Worm (Caenorhabditis elegans) whole organism, L3 larva: ENCODE data around the gene clec-204.
A peak's percentile ranks its signal among the peaks of the same experiment; 100 is the strongest.

ENCODE experiments used
- R02D3.7 ChIP-seq: fragments of 150-350 bp; optimal IDR thresholded peaks from 2 replicates; lab custom pipeline; 2014; ENCODE audit warnings: missing biosample characterization, missing genetic modification characterization
- ZK546.5 ChIP-seq: sonication (generic microtip); optimal IDR thresholded peaks from 2 replicates; lab custom pipeline; 2017; ENCODE audit warnings: missing biosample characterization, missing genetic modification characterization
- aly-2 ChIP-seq: fragments of 150-350 bp; optimal IDR thresholded peaks from 2 replicates; lab custom pipeline; 2014; ENCODE audit warnings: missing biosample characterization, missing genetic modification characterization
- ceh-16 ChIP-seq: sonication (generic microtip); optimal IDR thresholded peaks from 2 replicates; lab custom pipeline; 2017; ENCODE audit warnings: missing biosample characterization, missing genetic modification characterization
- ceh-82 ChIP-seq: fragments of 150-350 bp; optimal IDR thresholded peaks from 2 replicates; lab custom pipeline; 2014; ENCODE audit warnings: missing biosample characterization, missing genetic modification characterization
- ceh-9 ChIP-seq: sonication (generic microtip); optimal IDR thresholded peaks from 2 replicates; lab custom pipeline; 2018; ENCODE audit warnings: missing biosample characterization, missing genetic modification characterization
- daf-12 ChIP-seq: fragments of 150-350 bp; optimal IDR thresholded peaks from 2 replicates; lab custom pipeline; 2014; ENCODE audit warnings: missing biosample characterization, missing genetic modification reagents, missing genetic modification characterization
- egl-27 ChIP-seq: sonication (generic microtip); optimal IDR thresholded peaks from 4 replicates; lab custom pipeline; 2017; ENCODE audit warnings: missing biosample characterization, missing genetic modification reagents, missing genetic modification characterization
- egl-5 ChIP-seq: fragments of 150-350 bp; optimal IDR thresholded peaks from 2 replicates; lab custom pipeline; 2017; ENCODE audit warnings: missing biosample characterization, missing genetic modification reagents, missing genetic modification characterization, inconsistent platforms
- elt-1 ChIP-seq: fragments of 150-350 bp; optimal IDR thresholded peaks from 2 replicates; lab custom pipeline; 2014; ENCODE audit warnings: missing biosample characterization, missing genetic modification characterization
- elt-2 ChIP-seq: sonication (generic microtip); optimal IDR thresholded peaks from 2 replicates; lab custom pipeline; 2016; ENCODE audit warnings: missing genetic modification reagents, mild to moderate bottlenecking, missing genetic modification characterization, missing compliant biosample characterization
- elt-3 ChIP-seq, 3 experiments: fragments of 150-350 bp in 1 of 3; sonication (generic microtip) in 2 of 3; optimal IDR thresholded peaks; 2 replicates in 2 of 3; 4 replicates in 1 of 3; lab custom pipeline; 2014 to 2017; ENCODE audit warnings: missing biosample characterization in 3 of 3, missing genetic modification characterization in 3 of 3
- fkh-10 ChIP-seq: sonication (generic microtip); optimal IDR thresholded peaks from 2 replicates; lab custom pipeline; 2017; ENCODE audit warnings: missing biosample characterization, missing genetic modification reagents, missing genetic modification characterization
- fkh-2 ChIP-seq: fragments of 150-350 bp; optimal IDR thresholded peaks from 2 replicates; lab custom pipeline; 2014; ENCODE audit warnings: missing biosample characterization, missing genetic modification reagents, missing genetic modification characterization
- fos-1 ChIP-seq: fragments of 150-350 bp; optimal IDR thresholded peaks from 2 replicates; lab custom pipeline; 2014; ENCODE audit warnings: missing biosample characterization, missing genetic modification characterization
- jun-1 ChIP-seq: fragments of 150-350 bp; optimal IDR thresholded peaks from 2 replicates; lab custom pipeline; 2014; ENCODE audit warnings: missing biosample characterization, missing genetic modification reagents, missing genetic modification characterization
- lin-15B ChIP-seq: fragments of 150-350 bp; optimal IDR thresholded peaks from 2 replicates; lab custom pipeline; 2014; ENCODE audit warnings: missing biosample characterization, missing genetic modification characterization
- lin-39 ChIP-seq: fragments of 150-350 bp; optimal IDR thresholded peaks from 2 replicates; lab custom pipeline; 2018; ENCODE audit warnings: missing biosample characterization, missing genetic modification reagents, missing genetic modification characterization
- lsy-12 ChIP-seq: sonication (generic microtip); optimal IDR thresholded peaks from 2 replicates; lab custom pipeline; 2016; ENCODE audit warnings: mild to moderate bottlenecking, missing genetic modification characterization, missing compliant biosample characterization
- mdl-1 ChIP-seq: fragments of 150-350 bp; optimal IDR thresholded peaks from 2 replicates; lab custom pipeline; 2014; ENCODE audit warnings: missing biosample characterization, missing genetic modification characterization
- nfya-1 ChIP-seq: sonication (generic microtip); optimal IDR thresholded peaks from 2 replicates; lab custom pipeline; 2017; ENCODE audit warnings: missing genetic modification characterization, mild to moderate bottlenecking, missing compliant biosample characterization, antibody characterized with exemption, moderate library complexity; ENCODE audit not compliant: insufficient read depth
- nhr-12 ChIP-seq: fragments of 150-350 bp; optimal IDR thresholded peaks from 2 replicates; lab custom pipeline; 2014; ENCODE audit warnings: missing biosample characterization, missing genetic modification characterization
- nhr-23 ChIP-seq: fragments of 150-350 bp; optimal IDR thresholded peaks from 2 replicates; lab custom pipeline; 2014; ENCODE audit warnings: missing biosample characterization, missing genetic modification reagents, missing genetic modification characterization
- nhr-25 ChIP-seq: sonication (generic microtip); optimal IDR thresholded peaks from 2 replicates; lab custom pipeline; 2017; ENCODE audit warnings: missing biosample characterization, missing genetic modification characterization
- nhr-43 ChIP-seq: sonication (generic microtip); optimal IDR thresholded peaks from 2 replicates; lab custom pipeline; 2016; ENCODE audit warnings: mild to moderate bottlenecking, missing genetic modification characterization, missing compliant biosample characterization; ENCODE audit not compliant: poor library complexity, severe bottlenecking
- nhr-67 ChIP-seq: fragments of 150-350 bp; optimal IDR thresholded peaks from 2 replicates; lab custom pipeline; 2014; ENCODE audit warnings: missing biosample characterization, missing genetic modification characterization
- nhr-77 ChIP-seq: fragments of 150-350 bp; optimal IDR thresholded peaks from 2 replicates; lab custom pipeline; 2014; ENCODE audit warnings: missing biosample characterization, missing genetic modification characterization
- pha-4 ChIP-seq: fragments of 150-350 bp; optimal IDR thresholded peaks from 2 replicates; lab custom pipeline; 2014; ENCODE audit warnings: missing biosample characterization, missing genetic modification reagents, missing genetic modification characterization
- pqm-1 ChIP-seq: fragments of 150-350 bp; optimal IDR thresholded peaks from 2 replicates; lab custom pipeline; 2017; ENCODE audit warnings: missing biosample characterization, missing genetic modification characterization, inconsistent platforms
- sea-2 ChIP-seq: fragments of 150-350 bp; sonication (generic microtip); optimal IDR thresholded peaks from 4 replicates; lab custom pipeline; 2014; ENCODE audit warnings: missing biosample characterization, missing genetic modification reagents, missing genetic modification characterization
- skn-1 ChIP-seq: fragments of 150-350 bp; optimal IDR thresholded peaks from 2 replicates; lab custom pipeline; 2014; ENCODE audit warnings: missing biosample characterization, missing genetic modification characterization
- snpc-4 ChIP-seq: fragments of 150-350 bp; optimal IDR thresholded peaks from 2 replicates; lab custom pipeline; 2014; ENCODE audit warnings: missing biosample characterization, missing genetic modification characterization
- tbx-2 ChIP-seq: sonication (generic microtip); optimal IDR thresholded peaks from 2 replicates; lab custom pipeline; 2016; ENCODE audit warnings: mild to moderate bottlenecking, missing genetic modification characterization, missing compliant biosample characterization
- unc-39 ChIP-seq: sonication (generic microtip); optimal IDR thresholded peaks from 4 replicates; lab custom pipeline; 2017; ENCODE audit warnings: missing biosample characterization, missing genetic modification characterization
- unc-62 ChIP-seq: fragments of 150-350 bp; sonication (generic microtip); optimal IDR thresholded peaks from 4 replicates; lab custom pipeline; 2014; ENCODE audit warnings: missing biosample characterization, missing genetic modification reagents, missing genetic modification characterization
- ztf-11 ChIP-seq: fragments of 150-350 bp; optimal IDR thresholded peaks from 2 replicates; lab custom pipeline; 2014; ENCODE audit warnings: missing biosample characterization, missing genetic modification characterization

clec-204 gene

DNA sequence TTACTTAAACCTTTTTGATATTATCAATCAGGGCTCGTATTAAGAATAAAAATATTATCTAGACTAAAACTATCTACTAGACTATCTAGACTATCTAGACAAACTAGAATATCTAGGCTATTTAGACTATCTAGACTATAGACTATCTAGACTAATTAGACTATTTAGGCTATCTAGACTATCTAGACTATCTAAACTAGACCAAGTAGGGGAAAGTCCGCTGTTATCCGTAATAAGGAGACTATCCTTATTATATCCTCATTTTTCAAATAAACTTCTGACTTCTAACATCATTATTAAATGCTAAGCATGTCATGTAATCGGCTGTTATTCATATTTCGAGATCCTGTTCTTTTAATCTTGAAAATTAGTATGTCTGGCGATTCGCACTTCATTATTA lies 35.0 kb upstream of the clec-204 start, which contains the start of gene srw-101:
TSS of gene srw-101 (plus strand) at position 301 of the 400 bp plus-strand sequence.
- TF ChIP-seq nhr-67 (tag; lab: Kevin White, UChicago) (no peak), nhr-25 (tag; lab: Kevin White, UChicago) (no peak), R02D3.7 (no peak), egl-27 (tag; lab: Kevin White, UChicago) (no peak), fkh-10 (no peak), nhr-12 (tag; lab: Kevin White, UChicago) (no peak), jun-1 (tag; lab: Kevin White, UChicago) (no peak), skn-1 (no peak), aly-2 (tag; lab: Kevin White, UChicago) (no peak), ZK546.5 (tag; lab: Kevin White, UChicago) (no peak), sea-2 (GFP tag; lab: Kevin White, UChicago) (no peak), ceh-16 (tag; lab: Kevin White, UChicago) (no peak)
- TF ChIP-seq, all 47 proteins: peak for 0

DNA sequence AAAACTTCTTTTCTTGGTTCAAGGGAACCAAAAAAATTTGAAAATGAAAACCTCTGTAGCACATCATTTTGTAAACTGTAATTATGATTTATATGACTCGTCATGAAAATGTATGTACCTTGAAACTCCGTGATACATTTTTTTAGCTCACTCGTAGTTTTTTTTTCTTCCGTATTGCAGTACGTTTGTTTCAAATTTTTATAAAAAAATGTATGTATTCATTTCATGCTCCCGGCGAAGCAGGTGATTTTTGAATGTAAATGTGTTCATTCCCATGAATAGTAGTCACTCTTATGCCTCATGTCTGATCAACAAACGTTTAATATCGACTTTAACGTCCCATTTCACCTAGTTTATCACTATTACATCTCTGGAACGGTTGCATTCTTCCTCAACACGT lies 31.6 kb upstream of the clec-204 start, which contains the start of gene sri-27:
TSS of gene sri-27 (plus strand) at position 301 of the 400 bp plus-strand sequence.
- TF ChIP-seq snpc-4 (tag; lab: Kevin White, UChicago), result no peak
- TF ChIP-seq daf-12 (tag; lab: Kevin White, UChicago), result no peak
- TF ChIP-seq nhr-12 (tag; lab: Kevin White, UChicago), result no peak
- no peak for TF ChIP-seq lin-39 (tag; lab: Kevin White, UChicago)
- no peak for TF ChIP-seq unc-39 (tag; lab: Kevin White, UChicago)
- TF ChIP-seq aly-2 (tag; lab: Kevin White, UChicago), result no peak
- TF ChIP-seq ceh-82 (tag; lab: Kevin White, UChicago), result no peak
- TF ChIP-seq ceh-16 (tag; lab: Kevin White, UChicago), result no peak

DNA sequence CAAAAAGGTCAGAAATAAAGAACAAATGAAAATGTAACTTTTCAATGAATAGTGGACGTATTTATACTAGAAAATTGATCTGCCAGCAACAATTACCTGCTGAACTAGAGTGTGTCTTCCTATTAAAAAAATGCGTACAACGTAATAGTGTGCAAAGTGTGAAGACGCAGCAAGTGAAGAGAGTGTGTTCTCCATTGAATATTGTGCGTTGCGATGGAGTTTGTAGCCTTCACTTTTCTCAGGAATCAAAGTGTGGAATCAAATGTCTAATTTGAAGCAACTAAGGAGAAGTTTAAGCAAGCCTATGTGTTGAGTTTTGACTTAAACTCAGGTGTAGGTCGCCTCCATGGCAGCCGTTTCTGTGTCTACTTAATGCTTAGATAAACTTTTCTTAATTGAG lies 25.0 kb upstream of the clec-204 start, which contains the start of gene gst-21:
TSS of gene gst-21 (minus strand) at position 101 of the 400 bp plus-strand sequence.
- TF ChIP-seq egl-27 (tag; lab: Kevin White, UChicago) (no peak), nhr-77 (tag; lab: Kevin White, UChicago) (no peak), nhr-12 (tag; lab: Kevin White, UChicago) (no peak), unc-39 (tag; lab: Kevin White, UChicago) (no peak), tbx-2 (no peak), ceh-82 (tag; lab: Kevin White, UChicago) (no peak), nfya-1 (tag; lab: Kevin White, UChicago) (no peak)
- TF ChIP-seq, all 47 proteins: peak for 0

DNA sequence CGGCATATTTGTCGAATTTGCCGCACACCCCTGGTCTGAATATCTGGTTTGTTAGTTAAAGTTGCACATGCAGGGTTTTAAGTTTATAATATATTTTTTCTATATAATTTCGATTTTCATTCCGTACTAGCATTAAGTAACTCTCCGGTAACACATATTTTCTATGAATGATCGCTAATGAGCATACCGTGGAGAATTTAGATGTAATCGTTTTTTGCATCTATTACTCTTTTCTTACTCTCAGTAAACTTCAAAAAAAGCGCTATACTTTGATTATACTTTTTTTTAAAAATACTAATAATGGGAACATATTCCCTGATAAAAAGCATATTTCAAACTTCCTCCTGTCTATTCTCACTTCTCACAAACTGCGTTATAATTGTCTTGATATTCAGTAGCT lies 22.4 kb upstream of the clec-204 start, which contains the start of gene str-160:
TSS of gene str-160 (plus strand) at position 301 of the 400 bp plus-strand sequence.
- TF ChIP-seq nhr-43 (tag; lab: Kevin White, UChicago), result no peak
- no peak for TF ChIP-seq tbx-2
- TF ChIP-seq nhr-12 (tag; lab: Kevin White, UChicago), result no peak
- no peak for TF ChIP-seq elt-2
- TF ChIP-seq, all 47 proteins: peak for 0

ce11 chrV:1741074-1741473 lies 15.9 kb upstream of the clec-204 start, which contains the start of gene srab-25:
TSS of gene srab-25 (minus strand) at chrV:1741174.
- no peak for TF ChIP-seq skn-1
- TF ChIP-seq ceh-9 (tag; lab: Kevin White, UChicago), result no peak
- no peak for TF ChIP-seq lin-39 (tag; lab: Kevin White, UChicago)
- no peak for TF ChIP-seq mdl-1
- TF ChIP-seq jun-1 (tag; lab: Kevin White, UChicago), result no peak
- TF ChIP-seq sea-2 (GFP tag; lab: Kevin White, UChicago), result no peak

DNA sequence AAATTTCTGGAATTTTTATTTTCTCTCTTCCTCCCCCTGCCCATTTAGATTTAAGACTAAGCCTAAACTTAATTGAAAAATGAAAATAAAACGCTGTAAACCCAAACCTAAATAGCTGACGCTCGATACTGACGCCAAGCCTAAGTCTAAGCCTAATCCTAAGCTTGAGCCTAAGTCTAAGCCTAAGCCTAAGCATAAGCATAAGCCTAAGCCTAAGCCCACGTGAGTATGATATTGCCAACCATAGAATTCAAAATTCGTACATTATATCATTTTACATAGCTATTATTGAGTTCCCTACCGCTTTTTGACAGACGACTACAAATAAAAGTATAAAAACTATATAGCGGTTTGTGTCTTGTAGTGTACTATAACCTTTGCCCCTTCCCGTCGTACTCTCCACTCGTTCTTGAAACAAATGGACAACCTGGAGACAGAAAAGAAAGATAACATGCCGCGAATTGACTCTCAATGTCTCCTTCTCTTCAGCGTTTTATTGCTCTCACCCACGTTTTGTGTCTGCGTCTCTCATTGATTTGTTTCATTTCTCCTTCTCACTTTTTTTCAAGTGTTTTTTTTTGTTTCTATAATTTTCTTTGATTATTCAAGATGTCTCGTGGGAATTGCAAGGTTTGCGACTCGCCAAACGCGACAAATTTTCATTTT lies 13.6 kb upstream of the clec-204 start, which contains the start of gene nhr-256:
TSS of gene nhr-256 (plus strand) at position 567 of the 666 bp plus-strand sequence.
- no peak for TF ChIP-seq ztf-11
- TF ChIP-seq lsy-12 (tag; lab: Kevin White, UChicago), result no peak
- peak; percentile 87 for TF ChIP-seq pha-4
- peak; percentile 79 for TF ChIP-seq nfya-1 (tag; lab: Kevin White, UChicago)
- no peak for TF ChIP-seq elt-1 (tag; lab: Kevin White, UChicago)
- TF ChIP-seq pqm-1 (tag; lab: Kevin White, UChicago), result peak; percentile 95
- peak; percentile 93 for TF ChIP-seq elt-2
- TF ChIP-seq snpc-4 (tag; lab: Kevin White, UChicago), result no peak
- no peak for TF ChIP-seq nhr-67 (tag; lab: Kevin White, UChicago)
- no peak for TF ChIP-seq jun-1 (tag; lab: Kevin White, UChicago)
- TF ChIP-seq nhr-25 (tag; lab: Kevin White, UChicago), result peak; percentile 72
- peak; percentile 35 for TF ChIP-seq nhr-43 (tag; lab: Kevin White, UChicago)
- TF ChIP-seq ceh-82 (tag; lab: Kevin White, UChicago), result no peak
- TF ChIP-seq aly-2 (tag; lab: Kevin White, UChicago), result no peak
- TF ChIP-seq ceh-9 (tag; lab: Kevin White, UChicago), result no peak
- TF ChIP-seq lin-15B (tag; lab: Kevin White, UChicago), result peak; percentile 27
- no peak for TF ChIP-seq nhr-77 (tag; lab: Kevin White, UChicago)
- peak; percentile 70 for TF ChIP-seq egl-5 (tag; lab: Kevin White, UChicago)
- peak; percentile 23 for TF ChIP-seq R02D3.7
- TF ChIP-seq fkh-2, result no peak
- TF ChIP-seq elt-3 (tag; optimal IDR thresholded peaks at IDR 0.05; lab: Kevin White, UChicago), result no peak
- peak; percentile 20 for TF ChIP-seq lin-39 (tag; lab: Kevin White, UChicago)
- no peak for TF ChIP-seq tbx-2
- no peak for TF ChIP-seq nhr-23 (tag; lab: Kevin White, UChicago)
- no peak for TF ChIP-seq unc-62 (GFP tag; lab: Kevin White, UChicago)
- no peak for TF ChIP-seq fos-1 (tag; lab: Kevin White, UChicago)
- no peak for TF ChIP-seq ZK546.5 (tag; lab: Kevin White, UChicago)
